Fruit fly (Drosophila melanogaster): Measurements from ENCODE around the gene CG14826.

CG14826 gene

dm6 chr3L:7241217-7241859 is 7.0 kb downstream of the CG14826 start, which contains the start of the genes RpL18 and Neos (continued):
- TF ChIP-seq bbx (GFP tag; IDR thresholded peaks at IDR 0.05; ENCODE audit: partially characterized antibody) (no peak; the same call in 1 of the 2 replicates), CG1832 (GFP tag; optimal IDR thresholded peaks at IDR 0.05) (no peak), Mes4 (GFP tag; optimal IDR thresholded peaks at IDR 0.05) (peak; percentile 83), Awh (GFP tag; IDR thresholded peaks at IDR 0.05) (peak; percentile 41; the same call in 1 of the 2 replicates), CG15011 (GFP tag; optimal IDR thresholded peaks at IDR 0.05) (peak; percentile 72), CG10462 (GFP tag; optimal IDR thresholded peaks at IDR 0.05) (peak; percentile 30), CG2678 (tag; optimal IDR thresholded peaks at IDR 0.05) (peak; percentile 67), otp (GFP tag; IDR thresholded peaks at IDR 0.05) (peak; percentile 70; the same call in 1 of the 3 replicates), CG4424 (GFP tag; optimal IDR thresholded peaks at IDR 0.05) (peak; percentile 72), twi (tag; optimal IDR thresholded peaks at IDR 0.05) (peak; percentile 42), CG1024 (GFP tag; IDR thresholded peaks at IDR 0.05) (peak; percentile 29; the same call in 1 of the 2 replicates), fu2 (GFP tag; optimal IDR thresholded peaks at IDR 0.05) (peak; percentile 48), trem (tag; optimal IDR thresholded peaks at IDR 0.05) (peak; percentile 79), CG43689 (GFP tag; IDR thresholded peaks at IDR 0.05) (no peak), hkb (optimal IDR thresholded peaks at IDR 0.05) (no peak), hkb (GFP tag; IDR thresholded peaks at IDR 0.05) (peak; percentile 70), Poxn (GFP tag; IDR thresholded peaks at IDR 0.05) (no peak; the same call in 1 of the 2 replicates), Dll (GFP tag; IDR thresholded peaks at IDR 0.05; ENCODE audit: partially characterized antibody) (0 out of 4 replicates have a peak, but pooled peaks have one; percentile 41), her (GFP tag; optimal IDR thresholded peaks at IDR 0.05) (peak; percentile 21), CG11504 (tag; optimal IDR thresholded peaks at IDR 0.05) (peak; percentile 67), CG4282 (GFP tag; optimal IDR thresholded peaks at IDR 0.05) (peak; percentile 45), CG8281 (tag; optimal IDR thresholded peaks at IDR 0.05) (peak; percentile 7), zfh2 (GFP tag; optimal IDR thresholded peaks at IDR 0.05) (peak; percentile 52), CG7786 (GFP tag; optimal IDR thresholded peaks at IDR 0.05) (peak; percentile 18), Scr (GFP tag; IDR thresholded peaks at IDR 0.05; ENCODE audit: partially characterized antibody) (no peak), en (GFP tag; optimal IDR thresholded peaks at IDR 0.05) (peak; percentile 57), ci (GFP tag; IDR thresholded peaks at IDR 0.05) (peak; percentile 93), CG30431 (GFP tag; optimal IDR thresholded peaks at IDR 0.05) (peak; percentile 1), CG14965 (GFP tag; optimal IDR thresholded peaks at IDR 0.05; ENCODE audit: borderline replicate concordance) (peak; percentile 17), CG6689 (GFP tag; IDR thresholded peaks at IDR 0.05) (0 out of 2 replicates have a peak, but pooled peaks have one; percentile 40), CG6254 (GFP tag; optimal IDR thresholded peaks at IDR 0.05) (peak; percentile 62), Ptx1 (GFP tag; IDR thresholded peaks at IDR 0.05) (peak; percentile 57), Xbp1 (GFP tag; optimal IDR thresholded peaks at IDR 0.05) (peak; percentile 67), CG15479 (GFP tag; optimal IDR thresholded peaks at IDR 0.05) (peak; percentile 11), CG15073 (GFP tag; optimal IDR thresholded peaks at IDR 0.05) (no peak), CG12299 (tag; optimal IDR thresholded peaks at IDR 0.05) (peak; percentile 59), CG13624 (GFP tag; optimal IDR thresholded peaks at IDR 0.05) (peak; percentile 77), HHEX (GFP tag; optimal IDR thresholded peaks at IDR 0.05) (peak; percentile 81), sens-2 (GFP tag; IDR thresholded peaks at IDR 0.05) (peak; percentile 68), NC2α (GFP tag; optimal IDR thresholded peaks at IDR 0.05) (peak; percentile 54), exex (tag; optimal IDR thresholded peaks at IDR 0.05) (no peak), CG1792 (GFP tag; optimal IDR thresholded peaks at IDR 0.05) (peak; percentile 31), Bdp1 (GFP tag; optimal IDR thresholded peaks at IDR 0.05) (peak; percentile 66), CG14710 (tag; optimal IDR thresholded peaks at IDR 0.05) (peak; percentile 82), CG9609 (GFP tag; optimal IDR thresholded peaks at IDR 0.05) (peak; percentile 49), Fer3 (tag; optimal IDR thresholded peaks at IDR 0.05) (peak; percentile 78), tio (GFP tag; optimal IDR thresholded peaks at IDR 0.05) (no peak), da (GFP tag; optimal IDR thresholded peaks at IDR 0.05) (no peak), Adf1 (GFP tag; IDR thresholded peaks at IDR 0.05) (peak; percentile 23; the same call in 1 of the 2 replicates), ro (GFP tag; IDR thresholded peaks at IDR 0.05) (no peak)

All from whole organism, embryonic.